Worm (Caenorhabditis elegans) whole organism, young adult: ENCODE results near the gene pcn-1.

Experiments
- C17E4.6 ChIP-seq: fragments of 200-800 bp; sonication (Bioruptor generic); IDR thresholded peaks from 2 replicates; pipeline ENCODE4 v1.3.6; 2022; ENCODE audit warnings: missing genetic modification reagents, missing genetic modification characterization, missing compliant biosample characterization
- F23B12.7 ChIP-seq: sonication (generic microtip); optimal IDR thresholded peaks from 2 replicates; lab custom pipeline; 2017; ENCODE audit warnings: missing genetic modification characterization, mild to moderate bottlenecking, missing compliant biosample characterization, antibody characterized with exemption, moderate library complexity; ENCODE audit not compliant: insufficient read depth
- F33H1.4 ChIP-seq: fragments of 200-800 bp; sonication (Bioruptor generic); IDR thresholded peaks from 2 replicates; pipeline ENCODE4 v1.3.6; 2022; ENCODE audit warnings: missing genetic modification reagents, missing genetic modification characterization, missing compliant biosample characterization
- F39B2.1 ChIP-seq: fragments of 200-800 bp; sonication (Bioruptor generic); IDR thresholded peaks from 2 replicates; pipeline ENCODE4 v1.3.6; 2022; ENCODE audit warnings: missing genetic modification reagents, missing genetic modification characterization, missing compliant biosample characterization
- F52B5.7 ChIP-seq: sonication (generic microtip); optimal IDR thresholded peaks from 2 replicates; lab custom pipeline; 2016; ENCODE audit warnings: mild to moderate bottlenecking, missing genetic modification characterization, missing compliant biosample characterization
- F57C9.4 ChIP-seq: sonication (generic microtip); optimal IDR thresholded peaks from 2 replicates; lab custom pipeline; 2017; ENCODE audit warnings: mild to moderate bottlenecking, missing genetic modification characterization, missing compliant biosample characterization
- K12H6.12 ChIP-seq: fragments of 200-800 bp; sonication (Bioruptor generic); optimal IDR thresholded peaks from 2 replicates; lab custom pipeline; 2018; ENCODE audit warnings: mild to moderate bottlenecking, missing genetic modification characterization, missing compliant biosample characterization
- T07F8.4 ChIP-seq: sonication (generic microtip); optimal IDR thresholded peaks from 2 replicates; lab custom pipeline; 2016; ENCODE audit warnings: mild to moderate bottlenecking, missing genetic modification characterization, moderate library complexity, missing compliant biosample characterization
- T26A5.8 ChIP-seq: sonication (generic microtip); optimal IDR thresholded peaks from 2 replicates; lab custom pipeline; 2016; ENCODE audit warnings: missing genetic modification characterization, missing compliant biosample characterization
- Y53F4B.3 ChIP-seq: fragments of 200-800 bp; sonication (Bioruptor generic); IDR thresholded peaks from 2 replicates; pipeline ENCODE4 v1.3.6; 2022; ENCODE audit warnings: missing genetic modification reagents, missing genetic modification characterization, missing compliant biosample characterization
- Y67H2A.10 ChIP-seq: fragments of 200-800 bp; sonication (Bioruptor generic); conservative IDR thresholded peaks from 2 replicates; pipeline ENCODE4 v1.3.6; 2022; ENCODE audit warnings: missing genetic modification reagents, missing genetic modification characterization, missing compliant biosample characterization
- Y79H2A.3 ChIP-seq: fragments of 200-800 bp; sonication (Bioruptor generic); conservative IDR thresholded peaks from 2 replicates; pipeline ENCODE4 v1.3.6; 2022; ENCODE audit warnings: missing genetic modification reagents, missing genetic modification characterization, missing compliant biosample characterization
- ama-1 ChIP-seq, 3 experiments: fragments of 150-350 bp in 1 of 3; sonication (generic microtip) in 2 of 3; optimal IDR thresholded peaks; 2 replicates each; lab custom pipeline; 2014 to 2018; ENCODE audit warnings: missing biosample characterization in 2 of 3, missing genetic modification characterization in 2 of 3, missing genetic modification reagents in 2 of 3
- aptf-3 ChIP-seq: fragments of 200-800 bp; sonication (Bioruptor generic); IDR thresholded peaks from 2 replicates; pipeline ENCODE4 v1.3.6; 2022; ENCODE audit warnings: missing genetic modification characterization, missing compliant biosample characterization
- attf-3 ChIP-seq: fragments of 200-800 bp; sonication (Bioruptor generic); conservative IDR thresholded peaks from 2 replicates; pipeline ENCODE4 v1.3.6; 2022; ENCODE audit warnings: missing genetic modification reagents, missing genetic modification characterization, missing compliant biosample characterization
- ccch-3 ChIP-seq: fragments of 200-800 bp; sonication (Bioruptor generic); optimal IDR thresholded peaks from 2 replicates; lab custom pipeline; 2018; ENCODE audit warnings: mild to moderate bottlenecking, missing genetic modification characterization, missing compliant biosample characterization
- cebp-2 ChIP-seq: fragments of 200-800 bp; sonication (Bioruptor generic); IDR thresholded peaks from 2 replicates; pipeline ENCODE4 v1.3.6; 2022; ENCODE audit warnings: missing genetic modification characterization, missing compliant biosample characterization
- ceh-40 ChIP-seq: fragments of 200-800 bp; sonication (Bioruptor generic); IDR thresholded peaks from 2 replicates; pipeline ENCODE4 v1.3.6; 2022; ENCODE audit warnings: missing genetic modification characterization, missing compliant biosample characterization
- ceh-58 ChIP-seq: fragments of 200-800 bp; sonication (Bioruptor generic); IDR thresholded peaks from 2 replicates; pipeline ENCODE4 v1.3.6; 2022; ENCODE audit warnings: missing genetic modification characterization, missing compliant biosample characterization
- ceh-79 ChIP-seq: sonication (generic microtip); optimal IDR thresholded peaks from 2 replicates; lab custom pipeline; 2017; ENCODE audit warnings: mild to moderate bottlenecking, missing genetic modification characterization, missing compliant biosample characterization
- chd-7 ChIP-seq: sonication (generic microtip); optimal IDR thresholded peaks from 2 replicates; lab custom pipeline; 2016; ENCODE audit warnings: mild to moderate bottlenecking, missing genetic modification characterization, moderate library complexity, missing compliant biosample characterization
- die-1 ChIP-seq: sonication (generic microtip); optimal IDR thresholded peaks from 2 replicates; lab custom pipeline; 2016; ENCODE audit warnings: missing genotype, mild to moderate bottlenecking, missing genetic modification characterization, missing compliant biosample characterization
- fkh-3 ChIP-seq: sonication (generic microtip); optimal IDR thresholded peaks from 2 replicates; lab custom pipeline; 2016; ENCODE audit warnings: mild to moderate bottlenecking, missing genetic modification characterization, missing compliant biosample characterization
- him-1 ChIP-seq: sonication (generic microtip); optimal IDR thresholded peaks from 2 replicates; lab custom pipeline; 2016; ENCODE audit warnings: missing genotype, missing genetic modification reagents, missing genetic modification characterization, missing compliant biosample characterization
- hlh-12 ChIP-seq: sonication (generic microtip); optimal IDR thresholded peaks from 2 replicates; lab custom pipeline; 2016; ENCODE audit warnings: missing genetic modification characterization, missing compliant biosample characterization
- hmg-1.2 ChIP-seq: fragments of 200-800 bp; sonication (Bioruptor generic); IDR thresholded peaks from 2 replicates; pipeline ENCODE4 v1.3.6; 2022; ENCODE audit warnings: missing genetic modification reagents, missing genetic modification characterization, missing compliant biosample characterization
- let-607 ChIP-seq, 2 experiments: fragments of 200-800 bp in 1 of 2; sonication (Bioruptor generic) in 1 of 2; sonication (generic microtip) in 1 of 2; optimal IDR thresholded peaks; 2 replicates each; lab custom pipeline; 2016 to 2018; ENCODE audit warnings: mild to moderate bottlenecking in 2 of 2, missing compliant biosample characterization in 2 of 2, missing genetic modification characterization in 2 of 2, moderate library complexity in 2 of 2, missing genotype in 1 of 2
- madf-3 ChIP-seq: fragments of 200-800 bp; sonication (Bioruptor generic); IDR thresholded peaks from 2 replicates; pipeline ENCODE4 v1.3.6; 2022; ENCODE audit warnings: missing genetic modification reagents, missing genetic modification characterization, missing compliant biosample characterization
- madf-6 ChIP-seq: fragments of 200-800 bp; sonication (Bioruptor generic); IDR thresholded peaks from 2 replicates; pipeline ENCODE4 v1.3.6; 2022; ENCODE audit warnings: missing genetic modification reagents, missing genetic modification characterization, missing compliant biosample characterization
- madf-8 ChIP-seq: fragments of 200-800 bp; sonication (Bioruptor generic); conservative IDR thresholded peaks from 2 replicates; pipeline ENCODE4 v1.3.6; 2022; ENCODE audit warnings: missing genetic modification reagents, missing genetic modification characterization, missing compliant biosample characterization
- mcd-1 ChIP-seq: fragments of 200-800 bp; sonication (Bioruptor generic); IDR thresholded peaks from 2 replicates; pipeline ENCODE4 v1.3.6; 2022; ENCODE audit warnings: missing genetic modification reagents, missing genetic modification characterization, missing compliant biosample characterization
- mes-4 ChIP-seq: sonication (generic microtip); optimal IDR thresholded peaks from 2 replicates; lab custom pipeline; 2016; ENCODE audit warnings: missing genotype, missing genetic modification characterization, missing compliant biosample characterization
- nfya-1 ChIP-seq: sonication (generic microtip); optimal IDR thresholded peaks from 2 replicates; lab custom pipeline; 2017; ENCODE audit warnings: antibody characterized with exemption, missing compliant biosample characterization, missing genetic modification characterization, borderline replicate concordance; ENCODE audit not compliant: insufficient read depth
- nfyb-1 ChIP-seq: fragments of 200-800 bp; sonication (Bioruptor generic); IDR thresholded peaks from 2 replicates; pipeline ENCODE4 v1.3.6; 2022; ENCODE audit warnings: missing genetic modification reagents, missing genetic modification characterization, missing compliant biosample characterization
- nhr-120 ChIP-seq: fragments of 200-800 bp; sonication (Bioruptor generic); IDR thresholded peaks from 2 replicates; pipeline ENCODE4 v1.3.6; 2022; ENCODE audit warnings: missing genetic modification characterization, missing compliant biosample characterization
- nhr-90 ChIP-seq: sonication (generic microtip); optimal IDR thresholded peaks from 2 replicates; lab custom pipeline; 2016; ENCODE audit warnings: missing genotype, mild to moderate bottlenecking, missing genetic modification characterization, missing compliant biosample characterization
- pbrm-1 ChIP-seq: fragments of 200-800 bp; sonication (Bioruptor generic); IDR thresholded peaks from 2 replicates; pipeline ENCODE4 v1.3.6; 2022; ENCODE audit warnings: missing genetic modification reagents, missing genetic modification characterization, missing compliant biosample characterization
- pha-4 ChIP-seq: fragments of 150-350 bp; sonication (generic microtip); optimal IDR thresholded peaks from 2 replicates; lab custom pipeline; 2014; ENCODE audit warnings: missing biosample characterization, missing genetic modification reagents, missing genetic modification characterization
- rec-8 ChIP-seq, 2 experiments: sonication (generic microtip); optimal IDR thresholded peaks; 2 replicates each; lab custom pipeline; 2016; ENCODE audit warnings: mild to moderate bottlenecking in 2 of 2, missing genetic modification characterization in 2 of 2, missing genetic modification reagents in 2 of 2, missing genotype in 2 of 2, missing biosample characterization in 1 of 2, missing compliant biosample characterization in 1 of 2, moderate library complexity in 1 of 2
- rpc-1 ChIP-seq, 2 experiments: fragments of 150-350 bp in 1 of 2; sonication (generic microtip) in 1 of 2; optimal IDR thresholded peaks; 2 replicates each; lab custom pipeline; 2014 to 2018; ENCODE audit warnings: missing biosample characterization in 1 of 2, missing genetic modification characterization in 1 of 2, missing genetic modification reagents in 1 of 2, missing genotype in 1 of 2
- snpc-1.1 ChIP-seq: sonication (generic microtip); optimal IDR thresholded peaks from 2 replicates; lab custom pipeline; 2017; ENCODE audit warnings: missing genetic modification characterization, mild to moderate bottlenecking, missing compliant biosample characterization, antibody characterized with exemption, moderate library complexity, missing genotype, missing genetic modification reagents; ENCODE audit not compliant: insufficient read depth
- snpc-3.4 ChIP-seq: sonication (generic microtip); optimal IDR thresholded peaks from 2 replicates; lab custom pipeline; 2017; ENCODE audit warnings: missing genetic modification characterization, mild to moderate bottlenecking, missing compliant biosample characterization, antibody characterized with exemption, moderate library complexity, missing genotype, missing genetic modification reagents
- sptf-2 ChIP-seq: fragments of 200-800 bp; sonication (Bioruptor generic); optimal IDR thresholded peaks from 2 replicates; lab custom pipeline; 2018; ENCODE audit warnings: mild to moderate bottlenecking, missing genetic modification characterization, missing compliant biosample characterization
- tbp1 ChIP-seq: fragments of 200-800 bp; sonication (Bioruptor generic); optimal IDR thresholded peaks from 2 replicates; lab custom pipeline; 2018; ENCODE audit warnings: mild to moderate bottlenecking, missing genetic modification characterization, missing compliant biosample characterization
- tlf-1 ChIP-seq: fragments of 200-800 bp; sonication (Bioruptor generic); optimal IDR thresholded peaks from 2 replicates; lab custom pipeline; 2018; ENCODE audit warnings: mild to moderate bottlenecking, missing genetic modification characterization, missing compliant biosample characterization
- zim-3 ChIP-seq: sonication (generic microtip); optimal IDR thresholded peaks from 2 replicates; lab custom pipeline; 2017; ENCODE audit warnings: mild to moderate bottlenecking, missing genetic modification characterization, moderate library complexity, missing compliant biosample characterization
- ztf-18 ChIP-seq: sonication (generic microtip); optimal IDR thresholded peaks from 2 replicates; lab custom pipeline; 2016; ENCODE audit warnings: missing genotype, mild to moderate bottlenecking, missing genetic modification characterization, missing compliant biosample characterization
- ztf-28 ChIP-seq: fragments of 200-800 bp; sonication (Bioruptor generic); IDR thresholded peaks from 2 replicates; pipeline ENCODE4 v1.3.6; 2022; ENCODE audit warnings: missing genetic modification reagents, missing genetic modification characterization, missing compliant biosample characterization

The pcn-1 gene

ce11 chrIV:4028177-4028576 lies 21.1 kb downstream of the pcn-1 start (continued):
- TF ChIP-seq fkh-3 = no peak
- TF ChIP-seq mes-4 (tag; lab: Kevin White, UChicago) = no peak
- TF ChIP-seq rec-8 (tag; optimal IDR thresholded peaks at IDR 0.05; lab: Kevin White, UChicago) = no peak
- peak; percentile 32; the same call in 1 of the 2 replicates for TF ChIP-seq hmg-1.2
- TF ChIP-seq die-1 (tag; lab: Kevin White, UChicago) = no peak
- no peak for TF ChIP-seq ama-1 (optimal IDR thresholded peaks at IDR 0.05; lab: Kevin White, UChicago)
- TF ChIP-seq ama-1 (GFP tag; optimal IDR thresholded peaks at IDR 0.05; lab: Kevin White, UChicago) = no peak
- no peak for TF ChIP-seq F57C9.4 (tag; lab: Kevin White, UChicago)
- no peak for TF ChIP-seq sptf-2 (GFP tag; lab: Kevin White, UChicago)
- no peak for TF ChIP-seq hlh-12
- no peak for TF ChIP-seq snpc-1.1 (tag; lab: Kevin White, UChicago)
- no peak for TF ChIP-seq zim-3
- TF ChIP-seq Y79H2A.3 (GFP tag; lab: Robert Waterston, UW) = no peak
- peak; percentile 64 for TF ChIP-seq mcd-1
- TF ChIP-seq him-1 = no peak
- TF ChIP-seq snpc-3.4 (tag; lab: Kevin White, UChicago) = no peak
- TF ChIP-seq pha-4 = no peak
- TF ChIP-seq attf-3 (GFP tag; lab: Robert Waterston, UW) = no peak
- TF ChIP-seq F39B2.1 = no peak
- 0 out of 2 replicates have a peak, but pooled peaks have one; percentile 28 for TF ChIP-seq madf-6 (GFP tag; lab: Robert Waterston, UW)
- no peak for TF ChIP-seq ccch-3 (GFP tag; lab: Kevin White, UChicago)
- TF ChIP-seq madf-3 (GFP tag; lab: Robert Waterston, UW) = no peak
- TF ChIP-seq nfyb-1 (GFP tag; lab: Robert Waterston, UW) = peak; percentile 15; the same call in 1 of the 2 replicates
- no peak for TF ChIP-seq cebp-2
- TF ChIP-seq nfya-1 = no peak
- TF ChIP-seq let-607 (tag; optimal IDR thresholded peaks at IDR 0.05; lab: Kevin White, UChicago) = peak in 1 of 2 experiments; percentile 53
- no peak for TF ChIP-seq Y53F4B.3 (GFP tag; lab: Robert Waterston, UW)
- TF ChIP-seq aptf-3 (GFP tag; lab: Robert Waterston, UW) = no peak
- no peak for TF ChIP-seq nhr-120
- TF ChIP-seq rpc-1 (optimal IDR thresholded peaks at IDR 0.05; lab: Kevin White, UChicago) = no peak
- no peak for TF ChIP-seq rpc-1 (tag; optimal IDR thresholded peaks at IDR 0.05; lab: Kevin White, UChicago)
- no peak for TF ChIP-seq nhr-90
- TF ChIP-seq tbp1 = peak; percentile 41
- TF ChIP-seq chd-7 = peak; percentile 68
- TF ChIP-seq C17E4.6 (GFP tag; lab: Robert Waterston, UW) = no peak
- TF ChIP-seq F23B12.7 (tag; lab: Kevin White, UChicago) = no peak
- no peak for TF ChIP-seq ceh-58
- no peak for TF ChIP-seq ceh-79
- TF ChIP-seq madf-8 (GFP tag; lab: Robert Waterston, UW) = no peak
- TF ChIP-seq F52B5.7 (tag; lab: Kevin White, UChicago) = peak; percentile 15
- TF ChIP-seq T26A5.8 = no peak
- TF ChIP-seq T07F8.4 (tag; lab: Kevin White, UChicago) = no peak
- 0 out of 2 replicates have a peak, but pooled peaks have one; percentile 23 for TF ChIP-seq pbrm-1 (GFP tag; lab: Robert Waterston, UW)
- no peak for TF ChIP-seq Y67H2A.10
- no peak for TF ChIP-seq ztf-18 (tag; lab: Kevin White, UChicago)
- TF ChIP-seq K12H6.12 (tag; lab: Kevin White, UChicago) = peak; percentile 13
- no peak for TF ChIP-seq F33H1.4
- peak; percentile 9 for TF ChIP-seq tlf-1 (GFP tag; lab: Kevin White, UChicago)
- TF ChIP-seq ceh-40 = no peak
- TF ChIP-seq ztf-28 (GFP tag; lab: Robert Waterston, UW) = 0 out of 2 replicates have a peak, but pooled peaks have one; percentile 62
